Worm (Caenorhabditis elegans) whole organism, L4 larva: ENCODE data around the gene T22F3.11.
A peak's percentile ranks its signal among the peaks of the same experiment; 100 is the strongest.
"Not testable (repeated sequence)": the region's sequence is repeated elsewhere in the genome, so short reads cannot be mapped to it uniquely, and the experiment has no call there.

Source experiments
- R02D3.7 ChIP-seq: fragments of 150-350 bp; sonication (generic microtip); optimal IDR thresholded peaks from 3 replicates; lab custom pipeline; 2014; ENCODE audit warnings: missing biosample characterization, missing genetic modification characterization
- Y105C5A.15 ChIP-seq: fragments of 200-800 bp; sonication (Bioruptor generic); IDR thresholded peaks from 2 replicates; pipeline ENCODE4 v1.3.6; 2022; ENCODE audit warnings: missing genetic modification characterization, missing compliant biosample characterization
- Y5F2A.4 ChIP-seq: fragments of 200-800 bp; sonication (Bioruptor generic); optimal IDR thresholded peaks from 2 replicates; lab custom pipeline; 2018; ENCODE audit warnings: mild to moderate bottlenecking, missing genetic modification characterization, missing compliant biosample characterization
- aha-1 ChIP-seq: fragments of 150-350 bp; peaks from one replicate; lab custom pipeline; 2014; ENCODE audit warnings: missing biosample characterization, missing genetic modification characterization
- aly-2 ChIP-seq: sonication (generic microtip); optimal IDR thresholded peaks from 2 replicates; lab custom pipeline; 2018; ENCODE audit warnings: missing biosample characterization, missing genetic modification characterization
- ama-1 ChIP-seq: fragments of 150-350 bp; optimal IDR thresholded peaks from 2 replicates; lab custom pipeline; 2014; ENCODE audit warnings: inconsistent platforms, mixed read lengths
- arid-1 ChIP-seq: fragments of 200-800 bp; sonication (Bioruptor generic); conservative IDR thresholded peaks from 2 replicates; pipeline ENCODE4 v1.3.6; 2022; ENCODE audit warnings: missing genetic modification reagents, missing genetic modification characterization, missing compliant biosample characterization
- attf-4 ChIP-seq: sonication (generic microtip); optimal IDR thresholded peaks from 3 replicates; lab custom pipeline; 2017; ENCODE audit warnings: missing biosample characterization, missing genetic modification characterization
- ceh-28 ChIP-seq: fragments of 150-350 bp; optimal IDR thresholded peaks from 2 replicates; lab custom pipeline; 2014; ENCODE audit warnings: missing biosample characterization, missing genetic modification reagents, missing genetic modification characterization
- ceh-32 ChIP-seq: sonication (generic microtip); optimal IDR thresholded peaks from 2 replicates; lab custom pipeline; 2016; ENCODE audit warnings: mild to moderate bottlenecking, missing genetic modification characterization, missing compliant biosample characterization; ENCODE audit not compliant: poor library complexity
- ceh-44 ChIP-seq: fragments of 200-800 bp; sonication (Bioruptor generic); IDR thresholded peaks from 2 replicates; pipeline ENCODE4 v1.3.6; 2022; ENCODE audit warnings: missing genetic modification reagents, missing genetic modification characterization, missing compliant biosample characterization
- daf-12 ChIP-seq: fragments of 150-350 bp; optimal IDR thresholded peaks from 2 replicates; lab custom pipeline; 2014; ENCODE audit warnings: missing biosample characterization, missing genetic modification reagents, missing genetic modification characterization
- dmd-6 ChIP-seq: fragments of 200-800 bp; sonication (Bioruptor generic); IDR thresholded peaks from 2 replicates; pipeline ENCODE4 v1.3.6; 2022; ENCODE audit warnings: missing genetic modification reagents, missing genetic modification characterization, missing compliant biosample characterization
- dpl-1 ChIP-seq: fragments of 150-350 bp; optimal IDR thresholded peaks from 2 replicates; lab custom pipeline; 2014; ENCODE audit warnings: missing biosample characterization, missing genetic modification reagents, missing genetic modification characterization
- dve-1 ChIP-seq: sonication (generic microtip); optimal IDR thresholded peaks from 2 replicates; lab custom pipeline; 2017; ENCODE audit warnings: antibody characterized with exemption, mild to moderate bottlenecking, missing genetic modification characterization, missing compliant biosample characterization; ENCODE audit not compliant: insufficient read depth
- egl-43 ChIP-seq: fragments of 200-800 bp; sonication (Bioruptor generic); IDR thresholded peaks from 2 replicates; pipeline ENCODE4 v1.3.6; 2022; ENCODE audit warnings: missing genetic modification reagents, missing genetic modification characterization, missing compliant biosample characterization
- gei-8 ChIP-seq: fragments of 200-800 bp; sonication (Bioruptor generic); optimal IDR thresholded peaks from 2 replicates; lab custom pipeline; 2018; ENCODE audit warnings: mild to moderate bottlenecking, missing genetic modification characterization, missing compliant biosample characterization
- hif-1 ChIP-seq, 2 experiments: sonication (generic microtip); optimal IDR thresholded peaks; 2 replicates each; lab custom pipeline; 2016 to 2017; ENCODE audit warnings: missing compliant biosample characterization in 2 of 2, missing genetic modification characterization in 2 of 2, missing genetic modification reagents in 2 of 2, missing genotype in 2 of 2, mild to moderate bottlenecking in 1 of 2
- hlh-30 ChIP-seq: sonication (generic microtip); optimal IDR thresholded peaks from 2 replicates; lab custom pipeline; 2017; ENCODE audit warnings: antibody characterized with exemption, mild to moderate bottlenecking, missing genetic modification characterization, missing compliant biosample characterization; ENCODE audit not compliant: insufficient read depth
- hmg-1.1 ChIP-seq: fragments of 200-800 bp; sonication (Bioruptor generic); IDR thresholded peaks from 2 replicates; pipeline ENCODE4 v1.3.6; 2022; ENCODE audit warnings: missing genetic modification reagents, missing genetic modification characterization, missing compliant biosample characterization
- lim-7 ChIP-seq: fragments of 200-800 bp; sonication (Bioruptor generic); IDR thresholded peaks from 2 replicates; pipeline ENCODE4 v1.3.6; 2022; ENCODE audit warnings: missing genetic modification characterization, missing compliant biosample characterization
- lin-38 ChIP-seq: fragments of 200-800 bp; sonication (Bioruptor generic); IDR thresholded peaks from 2 replicates; pipeline ENCODE4 v1.3.6; 2022; ENCODE audit warnings: missing genetic modification reagents, missing genetic modification characterization, missing compliant biosample characterization
- lin-39 ChIP-seq: fragments of 150-350 bp; optimal IDR thresholded peaks from 2 replicates; lab custom pipeline; 2014; ENCODE audit warnings: missing biosample characterization, missing genetic modification reagents, missing genetic modification characterization
- lir-3 ChIP-seq: sonication (generic microtip); optimal IDR thresholded peaks from 2 replicates; lab custom pipeline; 2016; ENCODE audit warnings: mild to moderate bottlenecking, missing genetic modification characterization, missing compliant biosample characterization
- lsy-2 ChIP-seq, 2 experiments: fragments of 150-350 bp in 1 of 2; sonication (generic microtip) in 1 of 2; optimal IDR thresholded peaks; 2 replicates each; lab custom pipeline; 2014 to 2017; ENCODE audit warnings: missing biosample characterization in 2 of 2, missing genetic modification characterization in 2 of 2
- madf-5 ChIP-seq, 2 experiments: fragments of 200-800 bp; sonication (Bioruptor generic); IDR thresholded peaks; 2 replicates each; pipeline ENCODE4 v1.3.6; 2022; ENCODE audit warnings: missing compliant biosample characterization in 2 of 2, missing genetic modification characterization in 2 of 2
- madf-9 ChIP-seq: fragments of 200-800 bp; sonication (Bioruptor generic); conservative IDR thresholded peaks from 2 replicates; pipeline ENCODE4 v1.3.6; 2022; ENCODE audit warnings: missing genetic modification reagents, missing genetic modification characterization, missing compliant biosample characterization
- mep-1 ChIP-seq: fragments of 150-350 bp; sonication (generic microtip); optimal IDR thresholded peaks from 3 replicates; lab custom pipeline; 2014; ENCODE audit warnings: missing biosample characterization, missing genetic modification characterization
- mxl-3 ChIP-seq: fragments of 200-800 bp; sonication (Bioruptor generic); optimal IDR thresholded peaks from 2 replicates; lab custom pipeline; 2018; ENCODE audit warnings: mild to moderate bottlenecking, missing genetic modification characterization, missing compliant biosample characterization
- nhr-11 ChIP-seq: fragments of 150-350 bp; optimal IDR thresholded peaks from 2 replicates; lab custom pipeline; 2014; ENCODE audit warnings: missing biosample characterization, missing genetic modification characterization
- nhr-111 ChIP-seq: fragments of 200-800 bp; sonication (Bioruptor generic); optimal IDR thresholded peaks from 2 replicates; lab custom pipeline; 2018; ENCODE audit warnings: mild to moderate bottlenecking, missing genetic modification characterization, missing compliant biosample characterization
- nhr-237 ChIP-seq: sonication (generic microtip); optimal IDR thresholded peaks from 2 replicates; lab custom pipeline; 2017; ENCODE audit warnings: missing biosample characterization, missing genetic modification characterization
- nhr-41 ChIP-seq: fragments of 200-800 bp; sonication (Bioruptor generic); IDR thresholded peaks from 2 replicates; pipeline ENCODE4 v1.3.6; 2022; ENCODE audit warnings: missing genetic modification reagents, missing genetic modification characterization, missing compliant biosample characterization
- nhr-6 ChIP-seq: fragments of 150-350 bp; optimal IDR thresholded peaks from 2 replicates; lab custom pipeline; 2014; ENCODE audit warnings: missing biosample characterization, missing genetic modification characterization
- php-3 ChIP-seq: fragments of 200-800 bp; sonication (Bioruptor generic); IDR thresholded peaks from 2 replicates; pipeline ENCODE4 v1.3.6; 2022; ENCODE audit warnings: missing genetic modification reagents, missing genetic modification characterization, missing compliant biosample characterization
- pqm-1 ChIP-seq: sonication (generic microtip); optimal IDR thresholded peaks from 2 replicates; lab custom pipeline; 2017; ENCODE audit warnings: missing biosample characterization, missing genetic modification characterization
- skn-1 ChIP-seq: fragments of 150-350 bp; optimal IDR thresholded peaks from 2 replicates; lab custom pipeline; 2014; ENCODE audit warnings: missing biosample characterization, missing genetic modification characterization
- snpc-1.2 ChIP-seq: fragments of 200-800 bp; sonication (Bioruptor generic); IDR thresholded peaks from 2 replicates; pipeline ENCODE4 v1.3.6; 2022; ENCODE audit warnings: missing genetic modification reagents, missing genetic modification characterization, missing compliant biosample characterization
- spr-1 ChIP-seq: sonication (generic microtip); optimal IDR thresholded peaks from 2 replicates; lab custom pipeline; 2016; ENCODE audit warnings: mild to moderate bottlenecking, missing genetic modification characterization, missing compliant biosample characterization
- spr-3 ChIP-seq: fragments of 200-800 bp; sonication (Bioruptor generic); optimal IDR thresholded peaks from 2 replicates; lab custom pipeline; 2018; ENCODE audit warnings: mild to moderate bottlenecking, missing genetic modification characterization, missing compliant biosample characterization
- tra-1 ChIP-seq: fragments of 200-800 bp; sonication (Bioruptor generic); IDR thresholded peaks from 2 replicates; pipeline ENCODE4 v1.3.6; 2022; ENCODE audit warnings: missing genetic modification reagents, missing genetic modification characterization, missing compliant biosample characterization
- unc-130 ChIP-seq: sonication (generic microtip); optimal IDR thresholded peaks from 2 replicates; lab custom pipeline; 2016; ENCODE audit warnings: missing genetic modification reagents, missing genetic modification characterization, missing compliant biosample characterization
- zag-1 ChIP-seq: fragments of 150-350 bp; optimal IDR thresholded peaks from 2 replicates; lab custom pipeline; 2014; ENCODE audit warnings: missing biosample characterization, missing genetic modification characterization

T22F3.11 gene

ce11 chrV:3605325-3605724, 9.0 kb downstream of the T22F3.11 start, which contains the start of gene T22F3.8:
Gene T22F3.8, minus strand, starts transcription at chrV:3605425.
- TF ChIP-seq lin-39 (tag; lab: Kevin White, UChicago), result no peak
- TF ChIP-seq ceh-44, result no peak
- no peak for TF ChIP-seq hlh-30 (tag; lab: Kevin White, UChicago)
- TF ChIP-seq mxl-3, result no peak
- TF ChIP-seq nhr-41 (GFP tag; lab: Robert Waterston, UW), result no peak

- TF ChIP-seq ama-1 (lab: Kevin White, UChicago) (no peak), pqm-1 (tag; lab: Kevin White, UChicago) (no peak), nhr-6 (tag; lab: Kevin White, UChicago) (no peak)
- TF ChIP-seq, all 104 proteins: peak for 0
Measured at ce11 chrV:3600570-3600969, 13.8 kb downstream of the T22F3.11 start, which contains the start of gene T22F3.7. Gene T22F3.7, minus strand, starts transcription at chrV:3600670.

DNA sequence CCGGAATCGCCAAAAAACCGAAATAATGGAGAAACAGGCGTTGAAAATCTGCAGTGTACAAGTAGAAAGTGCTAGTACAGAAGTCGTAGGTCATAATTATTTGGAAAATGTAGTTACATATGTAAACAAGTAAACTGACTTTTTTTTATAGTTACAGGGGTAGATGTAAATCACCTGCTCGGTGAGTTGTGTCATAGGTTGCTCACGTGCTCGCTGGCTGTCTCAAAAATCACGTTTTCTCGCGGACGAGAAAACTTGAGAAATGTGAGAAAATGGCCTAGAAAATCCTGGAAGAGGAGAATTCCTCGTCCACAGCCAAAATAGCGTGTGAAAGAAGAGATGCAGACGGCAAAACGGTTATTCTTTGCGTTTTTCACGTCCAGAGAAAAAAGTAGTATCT, 17.3 kb downstream of the T22F3.11 start, which contains the start of gene srh-212:
srh-212 (minus strand) TSS at position 101 of the 400 bp plus-strand sequence.
- not testable (repeated sequence) for TF ChIP-seq zag-1; unc-130 (GFP tag; lab: Kevin White, UChicago); hlh-30 (tag; lab: Kevin White, UChicago)

DNA sequence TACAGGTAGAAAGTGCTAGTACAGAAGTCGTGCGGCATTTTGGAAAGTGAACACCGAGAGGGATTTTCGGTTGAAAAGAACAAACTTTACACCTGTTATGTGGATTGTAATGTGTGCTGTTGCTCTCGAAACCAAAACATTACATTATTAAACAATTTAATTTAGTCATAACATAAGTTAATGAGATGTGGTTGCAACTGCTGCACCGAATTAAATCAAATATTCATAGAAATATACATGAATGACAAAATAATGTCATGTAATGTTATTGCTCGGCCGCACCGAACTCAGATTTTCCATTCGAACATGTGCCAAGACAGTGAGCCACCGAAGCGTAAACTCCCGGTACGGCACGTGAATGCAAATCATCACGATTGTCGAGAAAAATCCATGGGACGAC, 19.4 kb downstream of the T22F3.11 start, which contains the start of gene srh-213:
srh-213 (minus strand) TSS at position 101 of the 400 bp plus-strand sequence.
- TF ChIP-seq madf-5 (GFP tag; IDR thresholded peaks at IDR 0.05; lab: Robert Waterston, UW) (no peak), php-3 (no peak), hif-1 (tag; optimal IDR thresholded peaks at IDR 0.05; lab: Kevin White, UChicago) (no peak), nhr-11 (no peak), daf-12 (no peak), skn-1 (no peak), pqm-1 (tag; lab: Kevin White, UChicago) (no peak), aly-2 (tag; lab: Kevin White, UChicago) (no peak), aha-1 (tag; lab: Kevin White, UChicago) (peak; percentile 84)

- no peak for TF ChIP-seq ceh-32
- TF ChIP-seq hmg-1.1 (GFP tag; lab: Robert Waterston, UW), result no peak
- no peak for TF ChIP-seq spr-3
- TF ChIP-seq dpl-1 (GFP tag; lab: Kevin White, UChicago), result no peak
- TF ChIP-seq R02D3.7, result no peak
- no peak for TF ChIP-seq nhr-237 (tag; lab: Kevin White, UChicago)
- TF ChIP-seq mep-1, result no peak
- TF ChIP-seq lir-3 (tag; lab: Kevin White, UChicago), result no peak
- no peak for TF ChIP-seq tra-1 (GFP tag; lab: Robert Waterston, UW)
- TF ChIP-seq attf-4 (tag; lab: Kevin White, UChicago), result no peak
Measured at ce11 chrV:3592099-3592498, 22.3 kb downstream of the T22F3.11 start, which contains the start of gene T22F3.12. Gene T22F3.12, minus strand, starts transcription at chrV:3592199.

ce11 chrV:3588223-3588622, 26.1 kb downstream of the T22F3.11 start:
- TF ChIP-seq aly-2 (tag; lab: Kevin White, UChicago) (no peak), snpc-1.2 (GFP tag; lab: Robert Waterston, UW) (peak; percentile 47; the same call in 1 of the 2 replicates), Y105C5A.15 (GFP tag; lab: Robert Waterston, UW) (0 out of 2 replicates have a peak, but pooled peaks have one; percentile 18), egl-43 (GFP tag; lab: Robert Waterston, UW) (peak; percentile 81), gei-8 (GFP tag; lab: Kevin White, UChicago) (no peak), nhr-111 (GFP tag; lab: Kevin White, UChicago) (no peak), lsy-2 (tag; optimal IDR thresholded peaks at IDR 0.05; lab: Kevin White, UChicago) (peak in 1 of 2 experiments; percentile 22), lin-38 (GFP tag; lab: Robert Waterston, UW) (peak; percentile 64), dmd-6 (GFP tag; lab: Robert Waterston, UW) (peak; percentile 24), aha-1 (tag; lab: Kevin White, UChicago) (no peak), dve-1 (no peak), madf-9 (GFP tag; lab: Robert Waterston, UW) (no peak), php-3 (0 out of 2 replicates have a peak, but pooled peaks have one; percentile 17), spr-1 (tag; lab: Kevin White, UChicago) (no peak), arid-1 (GFP tag; lab: Robert Waterston, UW) (0 out of 2 replicates have a peak, but pooled peaks have one; percentile 36), lim-7 (GFP tag; lab: Robert Waterston, UW) (peak; percentile 75), Y5F2A.4 (GFP tag; lab: Kevin White, UChicago) (no peak), attf-4 (tag; lab: Kevin White, UChicago) (no peak), ceh-28 (tag; lab: Kevin White, UChicago) (no peak)
